Worm (Caenorhabditis elegans) whole organism, L1 larva: ENCODE results near the gene Y43E12A.2.

Experiments used
- C34B4.2 ChIP-seq: sonication (generic microtip); optimal IDR thresholded peaks from 2 replicates; lab custom pipeline; 2017; ENCODE audit warnings: mild to moderate bottlenecking, missing genetic modification characterization, missing compliant biosample characterization
- blmp-1 ChIP-seq: fragments of 150-350 bp; optimal IDR thresholded peaks from 2 replicates; lab custom pipeline; 2014; ENCODE audit warnings: missing biosample characterization, missing genetic modification characterization
- ces-1 ChIP-seq: fragments of 150-350 bp; optimal IDR thresholded peaks from 2 replicates; lab custom pipeline; 2014; ENCODE audit warnings: missing biosample characterization, missing genetic modification reagents, missing genetic modification characterization
- dsc-1 ChIP-seq: sonication (generic microtip); optimal IDR thresholded peaks from 2 replicates; lab custom pipeline; 2016; ENCODE audit warnings: mild to moderate bottlenecking, missing genetic modification characterization, missing compliant biosample characterization
- efl-1 ChIP-seq, 4 experiments: fragments of 150-350 bp; optimal IDR thresholded peaks in 3 of 4; peaks in 1 of 4; 1 replicate in 1 of 4; 2 replicates in 3 of 4; lab custom pipeline; 2014; ENCODE audit warnings: missing biosample characterization in 2 of 4, missing genetic modification characterization in 2 of 4, missing genetic modification reagents in 2 of 4
- lin-13 ChIP-seq: fragments of 150-350 bp; optimal IDR thresholded peaks from 2 replicates; lab custom pipeline; 2014; ENCODE audit warnings: missing biosample characterization, missing genetic modification reagents, missing genetic modification characterization
- nhr-12 ChIP-seq: sonication (generic microtip); optimal IDR thresholded peaks from 2 replicates; lab custom pipeline; 2017; ENCODE audit warnings: missing biosample characterization, missing genetic modification characterization
- rnt-1 ChIP-seq: sonication (generic microtip); optimal IDR thresholded peaks from 2 replicates; lab custom pipeline; 2016; ENCODE audit warnings: mild to moderate bottlenecking, missing genetic modification characterization, moderate library complexity, missing compliant biosample characterization
- unc-62 ChIP-seq: fragments of 150-350 bp; optimal IDR thresholded peaks from 2 replicates; lab custom pipeline; 2014; ENCODE audit warnings: missing biosample characterization, missing genetic modification reagents, missing genetic modification characterization
- xbp-1 ChIP-seq: sonication (generic microtip); optimal IDR thresholded peaks from 2 replicates; lab custom pipeline; 2016; ENCODE audit warnings: missing genetic modification characterization, missing compliant biosample characterization

DNA sequence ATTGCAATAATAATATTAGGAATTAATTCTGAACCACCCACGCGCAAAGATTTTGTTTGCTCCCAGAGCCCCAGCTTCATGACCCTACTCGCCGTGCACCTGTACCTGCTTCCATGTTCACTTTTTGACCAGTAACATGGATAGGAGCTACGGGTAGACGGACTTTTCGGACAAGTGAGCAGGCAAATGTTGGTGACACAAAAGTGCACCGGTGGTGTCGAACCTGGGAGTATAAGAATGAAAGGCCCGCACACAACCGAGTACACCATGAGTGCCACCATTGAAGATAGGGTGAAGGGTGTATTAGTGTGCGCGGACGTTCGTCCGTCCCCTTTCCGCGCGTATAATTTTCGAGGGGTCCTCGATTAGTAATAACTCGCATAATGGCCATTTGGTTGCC, 44.1 kb downstream of the Y43E12A.2 start:
- TF ChIP-seq nhr-12 (tag; lab: Kevin White, UChicago) = no peak
- TF ChIP-seq dsc-1 (tag; lab: Kevin White, UChicago) = no peak
- TF ChIP-seq efl-1 (optimal IDR thresholded peaks at IDR 0.05; lab: Kevin White, UChicago) = no peak
- no peak for TF ChIP-seq efl-1 (GFP tag; optimal IDR thresholded peaks at IDR 0.05 in 1 of 2; lab: Kevin White, UChicago)
- no peak for TF ChIP-seq ces-1
- no peak for TF ChIP-seq C34B4.2 (tag; lab: Kevin White, UChicago)
- no peak for TF ChIP-seq xbp-1 (tag; lab: Kevin White, UChicago)
- TF ChIP-seq blmp-1 (tag; lab: Kevin White, UChicago) = no peak
- TF ChIP-seq lin-13 (GFP tag; lab: Kevin White, UChicago) = no peak
- TF ChIP-seq rnt-1 (tag; lab: Kevin White, UChicago) = peak; percentile 28
- no peak for TF ChIP-seq unc-62 (GFP tag; lab: Kevin White, UChicago)
